Worm (Caenorhabditis elegans): ENCODE data around the gene srh-229.

The srh-229 gene

ce11 chrV:7478404-7478803 is 25.8 kb downstream of the srh-229 start, which contains the start of gene str-190:
Gene str-190, minus strand, starts transcription at chrV:7478504.
- TF ChIP-seq ztf-4 (tag; optimal IDR thresholded peaks at IDR 0.05): no peak
- no peak for TF ChIP-seq skn-1 (tag; optimal IDR thresholded peaks at IDR 0.05)
- no peak for TF ChIP-seq elt-1 (tag; optimal IDR thresholded peaks at IDR 0.05)
- TF ChIP-seq elt-2 (tag; optimal IDR thresholded peaks at IDR 0.05): no peak
- TF ChIP-seq ceh-82 (tag; optimal IDR thresholded peaks at IDR 0.05): no peak
- no peak for TF ChIP-seq egl-27 (tag; optimal IDR thresholded peaks at IDR 0.05)
- no peak for TF ChIP-seq nhr-77 (tag; optimal IDR thresholded peaks at IDR 0.05)
- TF ChIP-seq lin-15B (tag; optimal IDR thresholded peaks at IDR 0.05): no peak
- no peak for TF ChIP-seq hmg-11 (tag; optimal IDR thresholded peaks at IDR 0.05)

- TF ChIP-seq unc-39 (tag; optimal IDR thresholded peaks at IDR 0.05) (no peak), fkh-10 (GFP tag; optimal IDR thresholded peaks at IDR 0.05) (no peak), nhr-25 (tag; optimal IDR thresholded peaks at IDR 0.05) (no peak), nhr-28 (tag; optimal IDR thresholded peaks at IDR 0.05) (no peak), ztf-4 (tag; optimal IDR thresholded peaks at IDR 0.05) (no peak), ztf-11 (tag; optimal IDR thresholded peaks at IDR 0.05) (no peak), nfya-1 (tag; optimal IDR thresholded peaks at IDR 0.05; ENCODE audit: insufficient read depth) (no peak), elt-2 (tag; optimal IDR thresholded peaks at IDR 0.05) (no peak), elt-3 (tag; optimal IDR thresholded peaks at IDR 0.05) (no peak), lin-15B (tag; optimal IDR thresholded peaks at IDR 0.05) (no peak), skn-1 (tag; optimal IDR thresholded peaks at IDR 0.05) (no peak), ceh-16 (tag; optimal IDR thresholded peaks at IDR 0.05) (no peak), unc-62 (GFP tag; optimal IDR thresholded peaks at IDR 0.05) (no peak), snpc-4 (tag; optimal IDR thresholded peaks at IDR 0.05) (no peak), mml-1 (tag; optimal IDR thresholded peaks at IDR 0.05) (no peak), jun-1 (tag; optimal IDR thresholded peaks at IDR 0.05) (no peak), lin-39 (tag; optimal IDR thresholded peaks at IDR 0.05) (no peak)
These were observed 27.4 kb downstream of the srh-229 start, which contains the start of gene srh-125 for ce11 chrV:7476766-7477165. Gene srh-125, minus strand, starts transcription at chrV:7476866.

DNA sequence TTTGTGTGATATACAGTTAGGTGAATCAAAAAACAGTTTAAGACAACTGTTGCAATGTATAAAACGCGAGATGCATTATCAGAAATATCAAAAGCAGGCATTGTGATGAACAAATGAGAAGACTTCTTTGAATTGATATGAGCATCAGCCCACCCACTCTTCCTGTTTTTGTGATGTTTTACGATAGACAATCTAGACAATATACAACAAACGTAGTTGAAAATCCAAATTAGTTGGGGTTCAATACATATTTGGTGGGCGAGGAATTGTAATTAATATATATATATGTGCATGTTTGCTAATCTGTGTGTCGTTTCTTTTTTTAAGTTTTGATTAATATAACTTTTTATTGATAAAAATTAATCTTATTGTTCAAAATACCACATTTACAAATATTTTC is 31.4 kb downstream of the srh-229 start, which contains the start of gene str-28:
TSS of gene str-28 (minus strand) at position 101 of the 400 bp plus-strand sequence.
- TF ChIP-seq elt-1 (tag; optimal IDR thresholded peaks at IDR 0.05): no peak
- TF ChIP-seq nhr-76 (tag; optimal IDR thresholded peaks at IDR 0.05): no peak
- TF ChIP-seq pha-4 (tag; optimal IDR thresholded peaks at IDR 0.05): no peak
- no peak for TF ChIP-seq ama-1 (optimal IDR thresholded peaks at IDR 0.05)
- no peak for TF ChIP-seq ceh-82 (tag; optimal IDR thresholded peaks at IDR 0.05)
- TF ChIP-seq ceh-9 (tag; optimal IDR thresholded peaks at IDR 0.05): no peak
- no peak for TF ChIP-seq nhr-11 (tag; optimal IDR thresholded peaks at IDR 0.05)
- no peak for TF ChIP-seq tbx-2 (tag; optimal IDR thresholded peaks at IDR 0.05)
- TF ChIP-seq fos-1 (tag; optimal IDR thresholded peaks at IDR 0.05): no peak
- TF ChIP-seq lin-15B (tag; optimal IDR thresholded peaks at IDR 0.05): no peak

DNA sequence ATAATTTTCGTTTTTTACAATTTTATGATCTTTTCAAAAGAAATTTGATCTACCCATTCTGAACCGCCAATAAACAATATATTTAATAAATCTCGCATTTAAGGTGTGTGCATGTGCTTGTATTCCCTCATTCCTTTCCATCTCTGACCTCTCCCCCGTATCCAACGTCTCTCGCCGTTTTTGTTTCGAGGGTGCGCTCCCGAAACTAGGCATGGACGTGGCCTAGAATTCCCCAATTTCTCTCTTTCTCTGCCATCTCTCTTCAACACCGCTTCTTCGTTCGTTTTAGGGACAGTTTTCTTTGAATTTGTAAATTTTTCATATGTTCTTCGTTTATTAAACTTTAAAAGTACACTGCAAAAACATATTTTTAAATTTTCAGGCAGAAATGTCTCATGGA is 38.7 kb downstream of the srh-229 start, which contains the start of gene F25E5.1:
TSS of gene F25E5.1 (plus strand) at position 376 of the 400 bp plus-strand sequence.
- peak; percentile 57 for TF ChIP-seq nhr-43 (tag; optimal IDR thresholded peaks at IDR 0.05; ENCODE audit: poor library complexity, severe bottlenecking)
- peak; percentile 50 for TF ChIP-seq egl-5 (tag; optimal IDR thresholded peaks at IDR 0.05)
- peak; percentile 80 for TF ChIP-seq hmg-11 (tag; optimal IDR thresholded peaks at IDR 0.05)
- TF ChIP-seq fos-1 (tag; optimal IDR thresholded peaks at IDR 0.05): no peak
- TF ChIP-seq pqm-1 (tag; optimal IDR thresholded peaks at IDR 0.05): peak; percentile 39
- peak; percentile 71 for TF ChIP-seq nfya-1 (tag; optimal IDR thresholded peaks at IDR 0.05; ENCODE audit: insufficient read depth)
- peak; percentile 77 for TF ChIP-seq lin-15B (tag; optimal IDR thresholded peaks at IDR 0.05)
- TF ChIP-seq elt-2 (tag; optimal IDR thresholded peaks at IDR 0.05): peak; percentile 40
- TF ChIP-seq elt-1 (tag; optimal IDR thresholded peaks at IDR 0.05): no peak
- peak; percentile 76 for TF ChIP-seq snpc-4 (tag; optimal IDR thresholded peaks at IDR 0.05)
- peak; percentile 65 for TF ChIP-seq nhr-25 (tag; optimal IDR thresholded peaks at IDR 0.05)

- no peak for TF ChIP-seq aly-2 (tag; optimal IDR thresholded peaks at IDR 0.05)
- no peak for TF ChIP-seq mdl-1 (tag; optimal IDR thresholded peaks at IDR 0.05)
- TF ChIP-seq R02D3.7 (tag; optimal IDR thresholded peaks at IDR 0.05): no peak
- TF ChIP-seq eor-1 (tag; optimal IDR thresholded peaks at IDR 0.05): no peak
- no peak for TF ChIP-seq ceh-16 (tag; optimal IDR thresholded peaks at IDR 0.05)
- no peak for TF ChIP-seq mml-1 (tag; optimal IDR thresholded peaks at IDR 0.05)
- TF ChIP-seq ZK546.5 (tag; optimal IDR thresholded peaks at IDR 0.05): no peak
- TF ChIP-seq ceh-9 (tag; optimal IDR thresholded peaks at IDR 0.05): no peak
- no peak for TF ChIP-seq egl-27 (tag; optimal IDR thresholded peaks at IDR 0.05)
- TF ChIP-seq nhr-23 (tag; optimal IDR thresholded peaks at IDR 0.05): no peak
- TF ChIP-seq nhr-25 (tag; optimal IDR thresholded peaks at IDR 0.05): no peak
- no peak for TF ChIP-seq pha-4 (tag; optimal IDR thresholded peaks at IDR 0.05)
- no peak for TF ChIP-seq ceh-28 (tag; optimal IDR thresholded peaks at IDR 0.05)
- TF ChIP-seq ztf-11 (tag; optimal IDR thresholded peaks at IDR 0.05): no peak
These were observed 39.5 kb downstream of the srh-229 start, which contains the start of gene srh-89 for ce11 chrV:7464696-7465095. Gene srh-89, minus strand, starts transcription at chrV:7464796.
